Worm (Caenorhabditis elegans): ENCODE results near the gene T25D1.3.

The T25D1.3 gene

DNA sequence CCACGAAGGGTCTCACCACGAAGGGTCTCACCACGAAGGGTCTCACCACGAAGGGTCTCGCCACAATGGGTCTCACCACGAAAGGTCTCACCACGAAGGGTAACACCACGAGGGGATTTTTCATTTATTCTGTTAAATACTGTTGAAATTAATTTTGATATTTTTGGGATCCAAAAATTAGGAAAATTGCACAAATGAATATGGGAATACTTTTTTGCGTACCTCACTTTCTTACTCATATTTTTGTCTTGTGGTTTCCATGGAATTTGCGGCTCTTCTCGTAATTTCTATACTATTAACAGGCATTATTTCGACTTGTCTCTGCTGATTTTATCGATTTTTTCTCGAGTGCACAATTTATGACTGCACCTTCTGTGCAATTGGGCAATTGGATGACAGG lies at the start of gene T25D1.3:
Gene T25D1.3, plus strand, starts transcription at position 301 of the 400 bp plus-strand sequence.
- TF ChIP-seq unc-62 (GFP tag; optimal IDR thresholded peaks at IDR 0.05): no peak

DNA sequence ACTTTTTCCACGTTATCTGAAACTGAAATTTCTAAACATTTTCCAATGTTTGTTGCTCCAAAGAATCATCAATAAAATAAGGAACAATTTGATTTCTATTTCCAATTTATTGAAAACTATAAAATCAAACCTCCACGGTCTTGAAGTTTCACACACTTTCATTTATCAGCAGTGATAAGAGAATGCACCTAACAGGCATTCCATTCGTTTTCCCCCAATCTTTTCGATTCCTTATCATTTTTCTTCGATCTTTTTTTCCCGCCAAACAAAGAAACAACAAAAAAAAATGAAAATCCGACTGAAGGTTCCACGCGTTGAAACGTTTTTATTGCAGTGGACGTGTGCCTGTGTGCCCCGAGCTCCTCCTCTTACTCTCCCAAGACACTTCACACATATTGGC lies 48.8 kb upstream of the T25D1.3 start, which contains the start of gene nas-39:
Gene nas-39, plus strand, starts transcription at position 269 of the 400 bp plus-strand sequence.
- TF ChIP-seq unc-62 (GFP tag; optimal IDR thresholded peaks at IDR 0.05): no peak

DNA sequence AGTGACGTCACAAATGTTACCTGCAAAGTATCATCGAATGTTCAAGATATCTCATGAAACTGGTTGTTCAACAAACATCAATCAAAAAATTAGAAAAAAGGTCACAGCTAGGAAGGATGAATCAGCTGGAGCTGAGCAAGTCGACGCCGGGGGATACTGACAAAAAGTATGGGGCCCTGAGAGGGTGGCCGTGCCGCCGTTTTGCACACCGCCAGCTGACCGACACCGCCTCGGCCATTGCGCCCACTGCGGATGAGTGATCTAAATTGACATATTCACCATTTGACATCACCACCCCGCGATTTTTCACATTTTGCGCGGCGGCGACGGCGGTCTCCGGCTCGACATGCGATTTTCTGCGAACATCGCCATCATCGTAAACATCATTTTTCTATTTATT lies 48.3 kb upstream of the T25D1.3 start:
- TF ChIP-seq unc-62 (GFP tag; optimal IDR thresholded peaks at IDR 0.05): no peak

DNA sequence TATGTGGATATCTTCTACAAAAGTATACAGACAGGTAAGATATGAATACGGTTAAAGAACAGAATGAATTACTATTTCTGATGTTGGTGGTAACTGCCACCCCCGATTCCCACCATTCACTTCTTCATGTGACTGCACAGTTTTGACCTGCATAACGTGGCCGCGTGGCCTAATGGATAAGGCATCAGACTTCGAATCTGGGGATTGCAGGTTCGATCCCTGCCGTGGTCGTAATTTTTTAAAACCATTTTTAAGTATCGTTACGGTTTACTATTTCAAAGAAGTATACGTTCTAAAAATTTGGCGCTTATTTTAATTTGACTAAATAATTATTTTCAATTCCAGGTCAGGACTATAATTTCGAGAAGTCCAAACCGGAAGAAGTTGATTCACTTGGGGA lies 44.1 kb upstream of the T25D1.3 start:
- TF ChIP-seq unc-62 (GFP tag; optimal IDR thresholded peaks at IDR 0.05): no peak

DNA sequence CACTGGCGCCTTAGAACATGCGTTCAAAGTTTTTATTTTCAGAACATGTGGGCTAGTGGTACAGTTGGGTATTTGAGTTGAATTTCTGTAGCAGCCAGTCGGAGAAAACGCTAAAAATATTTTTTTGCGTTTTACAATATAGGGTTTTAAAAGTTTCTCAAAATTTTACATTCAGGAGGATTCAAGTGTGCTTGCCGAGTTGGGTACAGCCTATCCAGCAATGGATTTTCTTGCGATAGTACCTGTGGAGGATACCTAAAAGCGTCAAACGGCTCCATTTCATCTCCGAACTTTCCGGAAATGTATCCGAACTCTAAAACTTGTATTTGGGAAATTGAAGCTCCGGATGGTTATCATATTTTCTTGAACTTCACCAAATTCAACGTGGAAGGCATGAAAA lies 39.3 kb upstream of the T25D1.3 start:
- no peak for TF ChIP-seq unc-62 (GFP tag; optimal IDR thresholded peaks at IDR 0.05)

DNA sequence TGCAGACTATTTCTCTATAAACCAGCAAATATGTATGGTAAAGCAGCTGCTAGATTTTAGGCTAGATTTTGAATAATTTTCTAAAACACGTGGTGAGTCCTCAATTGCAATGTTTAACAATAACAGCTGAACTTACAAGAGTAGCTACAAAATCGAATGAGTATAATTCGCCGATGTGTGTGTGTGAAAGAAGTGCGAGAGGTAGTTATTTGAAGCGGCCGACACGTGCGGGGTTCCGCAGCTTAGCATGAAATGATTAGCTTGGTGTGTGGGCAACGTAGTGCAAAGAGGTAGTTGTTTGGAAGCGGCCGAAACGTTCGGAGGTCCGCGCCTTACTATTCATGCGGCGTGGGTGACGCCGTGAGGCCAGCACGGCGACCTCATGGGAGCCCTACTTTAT lies 36.6 kb upstream of the T25D1.3 start:
- no peak for TF ChIP-seq unc-62 (GFP tag; optimal IDR thresholded peaks at IDR 0.05)

DNA sequence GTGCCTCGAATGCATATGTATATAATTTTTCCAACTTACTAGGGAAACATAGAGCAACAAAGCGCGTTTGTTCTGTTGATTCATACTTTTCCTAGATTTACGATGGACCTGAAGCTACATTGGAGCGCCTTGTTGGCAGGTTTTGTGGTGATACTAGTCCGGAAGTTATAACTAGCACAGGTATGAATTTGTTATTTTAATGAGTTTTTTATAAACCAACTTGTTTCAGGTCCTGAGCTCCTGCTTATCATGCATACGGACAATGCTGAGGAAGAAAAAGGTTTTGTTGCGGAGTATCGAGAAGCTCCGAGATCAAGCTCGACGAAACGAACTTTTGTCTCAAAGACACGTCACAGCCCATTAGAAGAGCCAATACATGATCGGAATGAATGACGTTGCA lies 34.7 kb upstream of the T25D1.3 start, which contains the start of gene F38E9.1:
Gene F38E9.1, plus strand, starts transcription at position 301 of the 400 bp plus-strand sequence.
- TF ChIP-seq unc-62 (GFP tag; optimal IDR thresholded peaks at IDR 0.05): no peak

DNA sequence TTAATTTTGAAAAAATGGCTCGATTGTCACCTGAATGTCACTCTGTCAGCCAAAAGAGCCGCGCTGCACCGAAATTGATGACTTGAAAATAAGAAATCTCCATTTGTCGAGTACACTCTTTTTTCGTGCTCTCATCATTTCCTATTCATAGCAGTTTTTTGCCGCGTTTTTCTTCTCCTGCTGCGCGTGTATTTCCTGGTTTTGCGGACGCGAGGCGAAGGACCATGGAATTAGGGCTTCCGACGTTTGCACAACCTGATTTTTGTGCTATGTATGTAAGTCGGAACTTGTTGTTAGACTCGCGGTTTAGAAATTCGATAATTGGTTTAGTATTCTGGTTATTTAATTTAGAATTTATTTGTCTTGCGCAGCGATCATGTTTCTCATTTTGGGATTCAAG lies 25.2 kb upstream of the T25D1.3 start:
- TF ChIP-seq unc-62 (GFP tag; optimal IDR thresholded peaks at IDR 0.05): no peak

DNA sequence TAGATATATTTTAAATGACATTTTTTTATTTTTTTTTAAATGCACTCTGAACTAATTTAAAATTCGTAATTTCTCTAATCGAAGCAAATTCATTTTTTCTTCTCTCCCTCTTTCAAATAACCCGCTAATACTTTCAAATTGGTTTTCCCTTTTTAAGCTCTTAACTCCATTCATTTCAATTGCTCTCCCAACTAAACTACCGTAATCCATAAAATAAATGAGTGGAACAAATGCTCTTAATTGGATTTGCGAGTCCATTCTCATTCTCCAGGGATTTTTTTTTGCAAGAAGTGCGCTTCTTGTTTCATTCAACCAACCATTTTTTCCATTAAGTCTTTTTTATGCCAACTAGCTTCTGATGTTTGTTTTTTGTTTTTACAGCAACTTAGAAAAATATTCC lies 24.4 kb upstream of the T25D1.3 start:
- TF ChIP-seq unc-62 (GFP tag; optimal IDR thresholded peaks at IDR 0.05): no peak

DNA sequence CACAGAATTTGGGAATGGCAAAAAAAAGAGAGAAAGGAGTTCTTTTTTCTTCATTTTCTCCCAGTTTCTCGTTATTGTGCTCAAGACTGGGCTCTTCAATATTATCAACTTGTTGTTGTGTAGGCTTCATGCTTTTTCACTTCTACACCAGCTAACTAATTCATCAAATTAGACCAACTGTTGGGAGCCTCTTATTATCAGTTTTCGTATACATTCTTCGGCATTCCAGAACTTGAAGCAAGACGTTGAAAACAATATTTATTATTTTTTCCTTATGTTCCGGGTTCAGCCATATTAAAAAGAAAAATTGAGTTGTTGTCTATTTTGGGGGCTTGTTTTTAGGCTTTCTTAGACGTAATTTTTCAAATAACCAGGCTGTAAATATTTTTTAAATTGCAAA lies 22.5 kb upstream of the T25D1.3 start:
- no peak for TF ChIP-seq unc-62 (GFP tag; optimal IDR thresholded peaks at IDR 0.05)

DNA sequence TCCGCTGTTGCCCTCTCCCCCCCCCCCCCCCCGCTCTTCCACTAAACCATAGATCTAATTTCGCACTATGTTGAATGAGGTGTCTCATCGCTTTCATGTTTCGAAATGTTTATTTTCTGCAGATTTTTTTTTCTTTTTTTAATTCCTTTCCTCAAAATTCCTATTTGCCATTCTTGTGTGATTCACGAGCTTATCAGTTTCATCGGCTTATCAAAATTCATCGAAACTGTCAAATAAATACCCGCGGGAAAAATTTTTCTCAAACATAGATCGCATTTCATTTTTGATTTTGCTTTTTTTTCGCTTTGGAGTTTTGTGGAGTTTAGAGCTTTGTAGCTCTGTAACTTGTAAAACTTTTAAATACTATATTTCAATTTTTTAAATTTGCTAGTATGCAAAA lies 21.4 kb upstream of the T25D1.3 start:
- no peak for TF ChIP-seq unc-62 (GFP tag; optimal IDR thresholded peaks at IDR 0.05)

DNA sequence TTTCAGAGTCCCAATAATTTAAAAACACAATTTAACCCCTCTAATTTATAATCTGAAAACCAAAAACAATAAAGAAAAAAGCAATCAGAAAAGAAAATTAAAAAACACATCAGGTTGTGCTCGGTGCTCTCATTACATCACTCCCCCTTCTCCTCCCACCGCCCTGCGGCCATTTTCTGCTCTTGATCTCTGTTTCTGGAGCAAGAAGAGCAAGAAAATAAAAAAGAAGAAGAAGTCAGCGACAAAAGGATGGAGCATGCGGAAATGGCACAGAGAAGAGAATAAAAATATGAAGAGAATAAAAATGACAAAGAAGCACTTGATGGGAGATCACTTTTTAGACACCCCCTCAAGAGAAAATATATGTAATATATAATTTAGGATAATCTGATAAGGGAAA lies 20.8 kb upstream of the T25D1.3 start:
- no peak for TF ChIP-seq unc-62 (GFP tag; optimal IDR thresholded peaks at IDR 0.05)

DNA sequence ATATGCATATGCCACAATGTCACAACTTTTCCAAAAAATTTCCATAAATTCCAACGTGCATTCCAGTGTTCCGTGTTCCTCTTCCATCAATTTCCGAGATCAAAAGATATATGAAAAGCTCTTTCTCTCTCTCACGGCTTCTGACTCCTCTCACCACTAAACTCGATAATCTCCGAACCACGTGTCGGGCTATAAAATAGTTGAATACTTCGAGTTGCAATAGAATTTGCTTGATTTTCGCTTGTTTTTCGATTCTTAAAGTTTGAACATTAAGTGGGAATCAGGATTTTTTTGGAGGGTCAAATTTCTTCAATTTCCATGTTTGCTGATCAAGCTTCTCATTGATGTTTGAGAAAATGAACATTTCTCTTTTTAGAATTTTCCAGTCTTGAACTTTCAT lies 20.1 kb upstream of the T25D1.3 start:
- TF ChIP-seq unc-62 (GFP tag; optimal IDR thresholded peaks at IDR 0.05): no peak

DNA sequence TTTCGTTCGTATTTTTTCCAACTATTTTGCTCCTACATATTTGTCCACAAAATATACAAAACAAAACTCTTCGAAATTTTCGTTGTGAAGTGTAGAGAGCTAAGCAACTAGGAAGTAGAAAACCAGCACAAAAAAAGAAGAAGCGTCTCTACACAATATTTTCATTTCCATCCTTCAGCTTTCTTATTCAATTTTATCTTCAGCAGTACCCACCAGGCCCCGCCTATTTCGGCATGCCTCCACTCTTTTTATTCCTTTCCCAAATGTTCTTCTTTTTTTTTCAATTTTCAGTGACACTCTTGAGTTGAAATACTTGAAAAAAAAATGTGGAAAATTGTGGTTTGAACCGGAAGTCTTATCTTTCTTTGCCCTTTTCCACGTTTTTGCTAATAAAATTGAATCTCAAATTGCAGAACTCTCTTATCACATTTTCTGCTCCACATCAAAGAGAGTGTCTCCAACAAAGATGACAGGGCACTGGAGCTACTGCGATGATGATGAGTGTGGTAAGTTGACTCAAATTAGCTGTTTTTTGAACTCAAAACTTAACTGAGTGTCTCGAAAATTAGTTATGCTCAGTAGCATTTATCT lies 18.3 kb upstream of the T25D1.3 start, which contains the start of gene cah-3:
Gene cah-3, plus strand, starts transcription at position 414 of the 591 bp plus-strand sequence.
- no peak for TF ChIP-seq unc-62 (GFP tag; optimal IDR thresholded peaks at IDR 0.05)

DNA sequence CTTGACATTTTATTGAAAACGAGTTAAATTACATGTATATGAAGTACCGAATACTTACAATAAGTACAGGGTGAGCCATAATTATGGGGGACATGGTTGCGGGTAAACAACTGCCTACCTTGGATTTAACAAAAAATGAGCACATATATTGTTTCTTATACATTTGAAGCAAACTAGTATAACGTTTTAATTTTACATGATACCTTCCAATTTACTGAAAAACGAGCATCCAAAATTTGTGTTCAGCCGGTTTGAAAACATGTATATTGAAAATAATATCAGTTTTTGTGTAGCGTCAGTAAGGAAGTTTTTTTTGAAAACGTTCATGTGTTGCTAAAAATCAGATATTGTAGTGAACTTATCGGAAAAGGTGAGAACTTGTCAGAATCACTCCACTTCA lies 14.7 kb upstream of the T25D1.3 start:
- no peak for TF ChIP-seq unc-62 (GFP tag; optimal IDR thresholded peaks at IDR 0.05)

DNA sequence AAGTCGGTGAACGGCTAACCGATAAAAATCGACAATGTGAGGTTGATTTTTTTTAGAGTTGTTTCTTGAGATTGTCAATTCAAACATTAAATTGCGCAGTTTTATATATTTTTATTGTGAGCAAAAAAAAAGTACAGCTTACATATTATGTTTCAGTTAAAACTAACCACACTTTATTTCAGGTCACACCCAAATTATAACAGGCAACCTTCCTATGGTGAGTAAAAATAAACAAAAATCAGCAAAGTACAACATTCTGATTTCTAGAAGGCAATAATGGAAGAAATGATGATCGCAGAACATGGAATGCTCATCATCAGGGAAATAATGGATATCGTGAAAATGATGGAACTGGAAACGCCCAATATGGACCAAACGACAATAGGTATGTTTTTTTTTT lies 10.8 kb upstream of the T25D1.3 start, which contains the start of gene K05G3.2:
Gene K05G3.2, plus strand, starts transcription at position 301 of the 400 bp plus-strand sequence.
- no peak for TF ChIP-seq unc-62 (GFP tag; optimal IDR thresholded peaks at IDR 0.05)

DNA sequence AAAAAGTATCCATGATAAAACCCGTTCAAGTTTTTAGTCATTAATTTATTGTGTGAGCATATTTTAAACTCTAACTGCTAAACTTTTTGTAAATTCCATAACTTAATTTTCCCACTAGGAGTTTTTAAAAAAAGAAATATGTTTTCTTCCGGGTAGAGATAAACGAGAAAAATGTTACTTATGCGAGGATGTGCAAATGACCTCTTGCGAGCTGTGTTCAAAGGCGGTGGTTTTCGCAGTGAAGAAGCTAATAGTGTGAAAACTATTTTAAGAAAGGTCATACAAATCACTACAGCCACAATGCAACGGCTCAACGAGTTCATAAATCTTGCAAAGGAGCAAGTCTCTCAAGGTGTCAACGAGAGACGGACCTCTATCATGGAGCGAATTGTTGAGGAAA lies 4.4 kb upstream of the T25D1.3 start, which contains the start of gene K05G3.1:
Gene K05G3.1, plus strand, starts transcription at position 301 of the 400 bp plus-strand sequence.
- TF ChIP-seq unc-62 (GFP tag; optimal IDR thresholded peaks at IDR 0.05): no peak

DNA sequence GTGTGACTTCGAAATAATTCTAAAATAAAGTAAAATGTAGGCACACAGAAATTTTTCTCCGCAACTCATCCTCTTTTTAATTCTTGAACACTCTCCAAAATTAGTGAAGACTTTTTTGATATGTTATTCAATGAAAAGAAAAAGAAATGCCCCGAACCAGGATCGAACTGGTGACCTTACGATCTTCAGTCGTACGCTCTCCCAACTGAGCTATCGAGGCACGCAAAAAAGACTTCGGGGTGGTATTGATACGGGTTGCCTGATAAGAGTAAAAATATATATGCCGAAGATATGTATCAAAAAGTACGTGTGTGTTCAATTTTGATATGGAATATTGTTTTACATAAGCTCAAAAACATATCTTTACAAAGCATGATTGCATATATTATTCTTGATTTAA lies 2.5 kb upstream of the T25D1.3 start:
- TF ChIP-seq unc-62 (GFP tag; optimal IDR thresholded peaks at IDR 0.05): no peak

All from whole organism, dauer.